Fruit fly (Drosophila melanogaster): ENCODE results near the gene fu.

The fu gene

dm6 chrX:18645720-18646213 lies 11.8 kb upstream of the fu start (continued):
- TF ChIP-seq Camta (GFP tag; optimal IDR thresholded peaks at IDR 0.05) (peak; percentile 43), grau (tag; optimal IDR thresholded peaks at IDR 0.05) (peak; percentile 46), chinmo (GFP tag; IDR thresholded peaks at IDR 0.05; ENCODE audit: partially characterized antibody) (no peak), gsb (GFP tag; IDR thresholded peaks at IDR 0.05) (no peak), wek (GFP tag; optimal IDR thresholded peaks at IDR 0.05) (peak; percentile 19), CG31365 (tag; optimal IDR thresholded peaks at IDR 0.05) (peak; percentile 45), Doc2 (GFP tag; IDR thresholded peaks at IDR 0.05) (no peak), dmrt99B (tag; optimal IDR thresholded peaks at IDR 0.05) (peak; percentile 71), lbe (GFP tag; optimal IDR thresholded peaks at IDR 0.05) (peak; percentile 1), CG13123 (GFP tag; optimal IDR thresholded peaks at IDR 0.05) (no peak), ap (GFP tag; IDR thresholded peaks at IDR 0.05) (no peak), CG43689 (GFP tag; IDR thresholded peaks at IDR 0.05) (no peak), CG33557 (GFP tag; optimal IDR thresholded peaks at IDR 0.05) (peak; percentile 35), CG3995 (GFP tag; optimal IDR thresholded peaks at IDR 0.05) (no peak), gsb-n (tag; optimal IDR thresholded peaks at IDR 0.05) (peak; percentile 50), caup (GFP tag; optimal IDR thresholded peaks at IDR 0.05; ENCODE audit: severe bottlenecking) (peak; percentile 21), CG12155 (GFP tag; optimal IDR thresholded peaks at IDR 0.05) (peak; percentile 60), her (GFP tag; optimal IDR thresholded peaks at IDR 0.05) (no peak), Ssrp (tag; optimal IDR thresholded peaks at IDR 0.05) (peak; percentile 71), CG4328 (GFP tag; optimal IDR thresholded peaks at IDR 0.05) (no peak), CG12071 (GFP tag; optimal IDR thresholded peaks at IDR 0.05) (peak; percentile 64), corto (GFP tag; optimal IDR thresholded peaks at IDR 0.05) (no peak), Bdp1 (GFP tag; optimal IDR thresholded peaks at IDR 0.05) (peak; percentile 40), CG9437 (GFP tag; optimal IDR thresholded peaks at IDR 0.05) (peak; percentile 48), CG10565 (GFP tag; optimal IDR thresholded peaks at IDR 0.05) (peak; percentile 31), cg (GFP tag; optimal IDR thresholded peaks at IDR 0.05) (no peak), CG14965 (GFP tag; optimal IDR thresholded peaks at IDR 0.05; ENCODE audit: borderline replicate concordance) (no peak), CG6765 (GFP tag; optimal IDR thresholded peaks at IDR 0.05) (peak; percentile 64), nmo (GFP tag; optimal IDR thresholded peaks at IDR 0.05) (peak; percentile 76), kni (GFP tag; optimal IDR thresholded peaks at IDR 0.05) (peak; percentile 6), CG17829 (tag; optimal IDR thresholded peaks at IDR 0.05) (peak; percentile 72), Hand (GFP tag; optimal IDR thresholded peaks at IDR 0.05) (peak; percentile 49), lmd (GFP tag; IDR thresholded peaks at IDR 0.05) (peak; percentile 66), Trl (optimal IDR thresholded peaks at IDR 0.05) (no peak), Trl (GFP tag; optimal IDR thresholded peaks at IDR 0.05) (peak; percentile 31), HLHmδ (GFP tag; optimal IDR thresholded peaks at IDR 0.05) (peak; percentile 54), CG13894 (tag; optimal IDR thresholded peaks at IDR 0.05) (peak; percentile 60), ftz-f1 (GFP tag; optimal IDR thresholded peaks at IDR 0.05) (no peak), Nf-YC (tag; optimal IDR thresholded peaks at IDR 0.05) (peak; percentile 19), ssp (GFP tag; IDR thresholded peaks at IDR 0.05) (peak; percentile 16; the same call in 1 of the 2 replicates), Gsc (GFP tag; IDR thresholded peaks at IDR 0.05) (no peak), Fer2 (tag; optimal IDR thresholded peaks at IDR 0.05) (no peak), D19B (GFP tag; optimal IDR thresholded peaks at IDR 0.05) (peak; percentile 18), CG42726 (GFP tag; IDR thresholded peaks at IDR 0.05; ENCODE audit: partially characterized antibody) (no peak), D (optimal IDR thresholded peaks at IDR 0.05) (no peak), D (GFP tag; optimal IDR thresholded peaks at IDR 0.05) (peak; percentile 57), CG10462 (GFP tag; optimal IDR thresholded peaks at IDR 0.05) (peak; percentile 15), CG4404 (GFP tag; IDR thresholded peaks at IDR 0.05) (peak; percentile 34; the same call in 1 of the 2 replicates), Sox102F (GFP tag; optimal IDR thresholded peaks at IDR 0.05) (peak; percentile 79), gcm (GFP tag; optimal IDR thresholded peaks at IDR 0.05) (peak; percentile 43)
